Worm (Caenorhabditis elegans): ENCODE data around the gene C17F4.11.

The C17F4.11 gene

ce11 chrII:3221730-3222129, 15.5 kb upstream of the C17F4.11 start, which contains the start of gene ZC239.14:
Gene ZC239.14 (minus strand): TSS chrII:3222034.
- TF ChIP-seq hmg-20 (GFP tag; IDR thresholded peaks at IDR 0.05) (no peak), aptf-2 (GFP tag; conservative IDR thresholded peaks at IDR 0.05) (no peak)

- TF ChIP-seq ceh-27 (GFP tag; optimal IDR thresholded peaks at IDR 0.05) (no peak), cebp-1 (GFP tag; IDR thresholded peaks at IDR 0.05) (peak; percentile 74; the same call in 1 of the 2 replicates), cebp-1 (tag; optimal IDR thresholded peaks at IDR 0.05) (peak; percentile 78)
These were observed 14.6 kb upstream of the C17F4.11 start, which contains the start of gene ZC239.13 for ce11 chrII:3222686-3223085. Gene ZC239.13 (minus strand): TSS chrII:3222839.

DNA sequence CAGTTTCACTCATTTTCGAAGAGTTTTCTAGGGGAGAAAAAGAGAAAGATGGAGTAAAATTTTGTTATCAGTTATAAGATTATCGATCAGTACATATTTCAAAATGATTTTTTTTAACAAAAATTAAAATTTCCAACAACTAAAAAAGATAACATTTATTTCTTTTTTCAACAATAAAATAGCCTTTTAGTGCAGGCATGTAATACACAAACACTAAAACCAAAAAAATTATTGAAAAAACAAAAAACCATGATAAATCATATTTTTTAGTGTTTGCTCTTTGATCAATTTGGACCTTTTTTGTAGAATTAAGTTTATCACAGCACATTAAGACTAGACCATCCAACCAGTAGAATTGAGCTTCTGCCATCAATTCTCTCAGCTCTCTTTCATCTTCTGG, 12.6 kb upstream of the C17F4.11 start, which contains the start of gene ZC239.15:
ZC239.15 (minus strand) TSS at position 101 of the 400 bp plus-strand sequence.
- TF ChIP-seq chd-7 (tag; optimal IDR thresholded peaks at IDR 0.05) (no peak), mel-28 (tag; optimal IDR thresholded peaks at IDR 0.05; ENCODE audit: borderline replicate concordance) (no peak), dox-1 (GFP tag; IDR thresholded peaks at IDR 0.05) (no peak), ztf-28 (GFP tag; IDR thresholded peaks at IDR 0.05) (no peak), ekl-4 (GFP tag; IDR thresholded peaks at IDR 0.05) (no peak), tlf-1 (GFP tag; optimal IDR thresholded peaks at IDR 0.05) (no peak), madf-10 (tag; optimal IDR thresholded peaks at IDR 0.05) (no peak), B0336.3 (GFP tag; IDR thresholded peaks at IDR 0.05) (no peak), T26A5.8 (tag; optimal IDR thresholded peaks at IDR 0.05) (no peak), tbx-9 (tag; optimal IDR thresholded peaks at IDR 0.05; ENCODE audit: borderline replicate concordance) (no peak), hlh-12 (tag; optimal IDR thresholded peaks at IDR 0.05) (no peak), mxl-1 (tag; optimal IDR thresholded peaks at IDR 0.05) (no peak), lsy-27 (tag; optimal IDR thresholded peaks at IDR 0.05; ENCODE audit: borderline replicate concordance, insufficient read depth) (no peak), egl-44 (GFP tag; IDR thresholded peaks at IDR 0.05) (no peak), F10E7.11 (tag; optimal IDR thresholded peaks at IDR 0.05) (no peak), sptf-2 (GFP tag; optimal IDR thresholded peaks at IDR 0.05) (no peak), lag-1 (GFP tag; IDR thresholded peaks at IDR 0.05) (no peak), ceh-58 (GFP tag; IDR thresholded peaks at IDR 0.05) (no peak), mcd-1 (GFP tag; IDR thresholded peaks at IDR 0.05) (no peak)

DNA sequence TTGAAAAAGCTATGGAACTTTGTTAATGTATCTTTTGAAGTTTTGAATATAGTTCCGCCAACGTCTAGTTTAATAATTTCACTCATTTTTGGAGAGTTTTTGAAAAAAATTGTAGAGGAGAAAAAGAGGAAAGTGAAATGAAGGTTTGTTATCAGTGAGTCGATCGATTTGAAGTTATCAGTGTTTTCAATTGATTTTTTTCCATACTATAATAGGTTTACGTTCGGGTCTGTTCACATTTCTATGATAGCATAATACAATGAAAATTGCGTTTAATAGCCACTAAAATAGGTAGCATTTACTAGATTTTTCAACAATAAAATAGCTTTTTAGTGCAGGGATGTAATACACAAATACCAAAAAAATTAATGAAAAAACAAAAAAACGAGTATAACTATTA, 12.1 kb upstream of the C17F4.11 start, which contains the start of gene ZC239.16:
ZC239.16 (minus strand) TSS at position 120 of the 400 bp plus-strand sequence.
- TF ChIP-seq cebp-1 (GFP tag; IDR thresholded peaks at IDR 0.05) = no peak
- no peak for TF ChIP-seq cebp-1 (tag; optimal IDR thresholded peaks at IDR 0.05)
- peak; percentile 13 for TF ChIP-seq nhr-80 (tag; optimal IDR thresholded peaks at IDR 0.05)

- no peak for TF ChIP-seq F37B4.10 (GFP tag; IDR thresholded peaks at IDR 0.05)
- TF ChIP-seq chd-7 (tag; optimal IDR thresholded peaks at IDR 0.05) = no peak
- no peak for TF ChIP-seq ccch-3 (GFP tag; optimal IDR thresholded peaks at IDR 0.05)
- TF ChIP-seq lin-26 (GFP tag; IDR thresholded peaks at IDR 0.05) = no peak
- no peak for TF ChIP-seq cebp-2 (GFP tag; IDR thresholded peaks at IDR 0.05)
- TF ChIP-seq efl-1 (GFP tag; optimal IDR thresholded peaks at IDR 0.05) = no peak
- TF ChIP-seq dpff-1 (tag; optimal IDR thresholded peaks at IDR 0.05) = no peak
- TF ChIP-seq snpc-1.3 (tag; optimal IDR thresholded peaks at IDR 0.05; ENCODE audit: insufficient read depth) = no peak
- no peak for TF ChIP-seq F57C9.4 (tag; optimal IDR thresholded peaks at IDR 0.05)
- TF ChIP-seq bed-2 (GFP tag; IDR thresholded peaks at IDR 0.05) = no peak
- no peak for TF ChIP-seq Y95B8A.8 (GFP tag; IDR thresholded peaks at IDR 0.05)
- no peak for TF ChIP-seq attf-6 (GFP tag; IDR thresholded peaks at IDR 0.05)
These were observed 11.5 kb upstream of the C17F4.11 start, which contains the start of gene ZC239.17 for ce11 chrII:3225780-3226179. Gene ZC239.17 (minus strand): TSS chrII:3225880.
